Worm (Caenorhabditis elegans): ENCODE measurements around the gene F53B3.3.

Gene F53B3.3

ce11 chrX:2879529-2880265 lies 8.8 kb upstream of the F53B3.3 start, which contains the start of gene F53B3.5:
TSS of gene F53B3.5 (minus strand) at chrX:2879579.
- TF ChIP-seq nhr-23 (tag; optimal IDR thresholded peaks at IDR 0.05) = peak; percentile 66
- TF ChIP-seq mdl-1 (tag; optimal IDR thresholded peaks at IDR 0.05) = no peak
- peak; percentile 79 for TF ChIP-seq nhr-25 (tag; optimal IDR thresholded peaks at IDR 0.05)
- TF ChIP-seq elt-2 (tag; optimal IDR thresholded peaks at IDR 0.05) = no peak

DNA sequence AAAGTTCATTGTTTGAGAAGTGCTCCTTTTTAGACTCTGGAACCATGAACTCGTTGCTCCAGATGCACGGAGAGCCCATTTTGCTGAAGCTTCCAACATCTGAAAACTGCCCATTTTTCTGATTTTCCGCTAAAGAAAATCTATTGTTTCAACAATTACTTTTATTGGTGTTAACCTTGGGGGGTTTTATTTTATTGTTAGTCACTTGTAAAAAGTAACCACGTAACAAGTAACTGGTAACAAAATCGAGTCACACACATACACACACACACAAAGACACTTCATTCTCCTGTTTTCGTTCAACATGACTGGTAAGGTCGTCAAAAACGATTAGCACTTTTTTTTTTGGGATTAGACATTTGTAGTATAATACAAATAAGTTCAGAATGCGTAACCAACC lies 6.5 kb upstream of the F53B3.3 start:
- TF ChIP-seq ZK546.5 (tag; optimal IDR thresholded peaks at IDR 0.05) = no peak
- TF ChIP-seq ama-1 (optimal IDR thresholded peaks at IDR 0.05) = no peak
- no peak for TF ChIP-seq tbx-2 (tag; optimal IDR thresholded peaks at IDR 0.05)
- TF ChIP-seq snpc-4 (tag; optimal IDR thresholded peaks at IDR 0.05) = no peak
- TF ChIP-seq hmg-11 (tag; optimal IDR thresholded peaks at IDR 0.05) = no peak
- TF ChIP-seq eor-1 (tag; optimal IDR thresholded peaks at IDR 0.05) = no peak
- TF ChIP-seq pha-4 (tag; optimal IDR thresholded peaks at IDR 0.05) = no peak
- no peak for TF ChIP-seq R02D3.7 (tag; optimal IDR thresholded peaks at IDR 0.05)
- TF ChIP-seq elt-3 (tag; optimal IDR thresholded peaks at IDR 0.05) = no peak

DNA sequence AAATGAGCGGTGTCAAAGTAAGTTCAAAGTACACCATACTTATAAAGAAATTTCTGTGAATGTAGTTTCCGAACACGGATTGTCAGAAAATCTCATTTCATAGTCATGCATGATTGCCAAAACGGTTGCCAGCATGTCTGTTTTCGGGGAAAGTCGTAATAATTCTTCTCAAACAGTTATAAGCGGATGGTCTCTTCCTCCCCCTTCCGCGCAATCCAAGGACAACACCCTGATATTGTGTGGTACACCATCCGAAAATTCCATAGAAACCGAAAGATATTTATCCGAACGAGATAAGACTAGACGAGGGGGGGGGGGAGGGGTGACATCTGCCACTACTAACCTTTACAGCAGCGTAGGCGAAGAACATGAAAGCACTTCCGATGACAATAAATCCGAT lies 3.7 kb upstream of the F53B3.3 start:
- no peak for TF ChIP-seq nhr-237 (tag; optimal IDR thresholded peaks at IDR 0.05)
- TF ChIP-seq elt-1 (tag; optimal IDR thresholded peaks at IDR 0.05) = no peak
- TF ChIP-seq nhr-12 (tag; optimal IDR thresholded peaks at IDR 0.05) = no peak
- TF ChIP-seq snpc-4 (tag; optimal IDR thresholded peaks at IDR 0.05) = no peak
- TF ChIP-seq ceh-28 (tag; optimal IDR thresholded peaks at IDR 0.05) = no peak
- TF ChIP-seq unc-62 (GFP tag; optimal IDR thresholded peaks at IDR 0.05) = no peak
- TF ChIP-seq ztf-4 (tag; optimal IDR thresholded peaks at IDR 0.05) = no peak
- TF ChIP-seq pqm-1 (tag; optimal IDR thresholded peaks at IDR 0.05) = no peak
- TF ChIP-seq elt-2 (tag; optimal IDR thresholded peaks at IDR 0.05) = no peak
- no peak for TF ChIP-seq ZK546.5 (tag; optimal IDR thresholded peaks at IDR 0.05)
- TF ChIP-seq nhr-76 (tag; optimal IDR thresholded peaks at IDR 0.05) = no peak
- TF ChIP-seq egl-27 (tag; optimal IDR thresholded peaks at IDR 0.05) = no peak
- no peak for TF ChIP-seq ztf-11 (tag; optimal IDR thresholded peaks at IDR 0.05)
- no peak for TF ChIP-seq fkh-10 (GFP tag; optimal IDR thresholded peaks at IDR 0.05)
- no peak for TF ChIP-seq ceh-82 (tag; optimal IDR thresholded peaks at IDR 0.05)
- TF ChIP-seq mdl-1 (tag; optimal IDR thresholded peaks at IDR 0.05) = no peak
- no peak for TF ChIP-seq nhr-25 (tag; optimal IDR thresholded peaks at IDR 0.05)
- TF ChIP-seq daf-12 (tag; optimal IDR thresholded peaks at IDR 0.05) = no peak

ce11 chrX:2873272-2873671 lies 2.3 kb upstream of the F53B3.3 start:
- TF ChIP-seq nhr-25 (tag; optimal IDR thresholded peaks at IDR 0.05) (no peak), lin-15B (tag; optimal IDR thresholded peaks at IDR 0.05) (no peak), egl-27 (tag; optimal IDR thresholded peaks at IDR 0.05) (no peak), lsy-12 (tag; optimal IDR thresholded peaks at IDR 0.05) (no peak), hmg-11 (tag; optimal IDR thresholded peaks at IDR 0.05) (no peak), nhr-23 (tag; optimal IDR thresholded peaks at IDR 0.05) (peak; percentile 51), tbx-2 (tag; optimal IDR thresholded peaks at IDR 0.05) (no peak), ZK546.5 (tag; optimal IDR thresholded peaks at IDR 0.05) (no peak)

ce11 chrX:2865591-2866217 lies 5.2 kb downstream of the F53B3.3 start:
- TF ChIP-seq nhr-76 (tag; optimal IDR thresholded peaks at IDR 0.05) (no peak), ama-1 (optimal IDR thresholded peaks at IDR 0.05) (peak; percentile 59), hmg-11 (tag; optimal IDR thresholded peaks at IDR 0.05) (no peak), nhr-25 (tag; optimal IDR thresholded peaks at IDR 0.05) (peak; percentile 48), ceh-28 (tag; optimal IDR thresholded peaks at IDR 0.05) (peak; percentile 13), ztf-4 (tag; optimal IDR thresholded peaks at IDR 0.05) (no peak), ZK546.5 (tag; optimal IDR thresholded peaks at IDR 0.05) (no peak), sea-2 (GFP tag; optimal IDR thresholded peaks at IDR 0.05) (no peak), fkh-10 (GFP tag; optimal IDR thresholded peaks at IDR 0.05) (no peak), fkh-2 (tag; optimal IDR thresholded peaks at IDR 0.05) (no peak), ceh-82 (tag; optimal IDR thresholded peaks at IDR 0.05) (no peak), elt-3 (tag; optimal IDR thresholded peaks at IDR 0.05) (peak in 1 of 3 experiments; percentile 74), zag-1 (tag; optimal IDR thresholded peaks at IDR 0.05) (no peak), mdl-1 (tag; optimal IDR thresholded peaks at IDR 0.05) (no peak), fos-1 (tag; optimal IDR thresholded peaks at IDR 0.05) (no peak), nhr-77 (tag; optimal IDR thresholded peaks at IDR 0.05) (no peak), tbx-2 (tag; optimal IDR thresholded peaks at IDR 0.05) (peak; percentile 49), ceh-9 (tag; optimal IDR thresholded peaks at IDR 0.05) (no peak), elt-1 (tag; optimal IDR thresholded peaks at IDR 0.05) (no peak), ceh-16 (tag; optimal IDR thresholded peaks at IDR 0.05) (no peak), nhr-43 (tag; optimal IDR thresholded peaks at IDR 0.05; ENCODE audit: poor library complexity, severe bottlenecking) (peak; percentile 56)
